Fruit fly (Drosophila melanogaster) whole organism, embryonic: ENCODE results near the gene Rift.
A peak's percentile ranks its signal among the peaks of the same experiment; 100 is the strongest.

Source experiments
- ATbp ChIP-seq: fragments of 200-800 bp; sonication (Bioruptor generic); optimal IDR thresholded peaks from 2 replicates; lab custom pipeline; 2017; ENCODE audit warnings: missing biosample characterization, mild to moderate bottlenecking, missing genetic modification characterization, missing genetic modification reagents
- Atf3 ChIP-seq: fragments of 200-800 bp; sonication (Bioruptor generic); optimal IDR thresholded peaks from 3 replicates; lab custom pipeline; 2016; ENCODE audit warnings: missing biosample characterization, missing genetic modification characterization
- CG10654 ChIP-seq: fragments of 200-800 bp; sonication (Bioruptor generic); optimal IDR thresholded peaks from 2 replicates; lab custom pipeline; 2016; ENCODE audit warnings: missing biosample characterization, missing genetic modification characterization
- CG12071 ChIP-seq: fragments of 200-800 bp; sonication (Bioruptor generic); optimal IDR thresholded peaks from 3 replicates; lab custom pipeline; 2018; ENCODE audit warnings: missing biosample characterization, mild to moderate bottlenecking, missing genetic modification characterization
- CG12104 ChIP-seq: fragments of 200-800 bp; sonication (Bioruptor generic); optimal IDR thresholded peaks from 3 replicates; lab custom pipeline; 2016; ENCODE audit warnings: missing biosample characterization, missing genetic modification characterization
- CG14710 ChIP-seq: fragments of 200-800 bp; sonication (Bioruptor generic); optimal IDR thresholded peaks from 3 replicates; lab custom pipeline; 2019; ENCODE audit warnings: missing biosample characterization, mild to moderate bottlenecking, missing genetic modification characterization, moderate library complexity
- CG15011 ChIP-seq: fragments of 200-800 bp; sonication (Bioruptor generic); optimal IDR thresholded peaks from 3 replicates; lab custom pipeline; 2018; ENCODE audit warnings: missing biosample characterization, mild to moderate bottlenecking, missing genetic modification characterization
- CG15514 ChIP-seq: fragments of 200-800 bp; sonication (Bioruptor generic); optimal IDR thresholded peaks from 3 replicates; lab custom pipeline; 2017; ENCODE audit warnings: missing biosample characterization, missing genetic modification characterization, mild to moderate bottlenecking, moderate library complexity, missing genetic modification reagents
- CG17186 ChIP-seq: fragments of 200-800 bp; sonication (Bioruptor generic); optimal IDR thresholded peaks from 3 replicates; lab custom pipeline; 2017; ENCODE audit warnings: missing biosample characterization, missing genetic modification reagents, missing genetic modification characterization
- CG3838 ChIP-seq: fragments of 200-800 bp; sonication (Bioruptor generic); optimal IDR thresholded peaks from 3 replicates; lab custom pipeline; 2016; ENCODE audit warnings: missing biosample characterization, missing genetic modification characterization
- CG6272 ChIP-seq: fragments of 200-800 bp; sonication (Bioruptor generic); IDR thresholded peaks from 2 replicates; pipeline ENCODE4 v1.3.6; 2022; ENCODE audit warnings: missing biosample characterization, missing genetic modification characterization
- CG6654 ChIP-seq: fragments of 200-800 bp; sonication (Bioruptor generic); optimal IDR thresholded peaks from 2 replicates; lab custom pipeline; 2017; ENCODE audit warnings: missing biosample characterization, mild to moderate bottlenecking, missing genetic modification characterization
- CG6689 ChIP-seq: fragments of 200-800 bp; sonication (Bioruptor generic); IDR thresholded peaks from 2 replicates; pipeline ENCODE4 v1.3.6; 2022; ENCODE audit warnings: missing biosample characterization, missing genetic modification characterization
- CG6813 ChIP-seq: fragments of 200-800 bp; sonication (Bioruptor generic); optimal IDR thresholded peaks from 2 replicates; lab custom pipeline; 2017; ENCODE audit warnings: missing biosample characterization, missing genetic modification characterization, mild to moderate bottlenecking, moderate library complexity, missing genetic modification reagents
- CG7963 ChIP-seq: fragments of 200-800 bp; sonication (Bioruptor generic); IDR thresholded peaks from 3 replicates; pipeline ENCODE4 v1.3.6; 2022; ENCODE audit warnings: missing biosample characterization, missing genetic modification characterization; ENCODE audit not compliant: partially characterized antibody
- Chrac-16 ChIP-seq: fragments of 200-800 bp; sonication (Bioruptor generic); optimal IDR thresholded peaks from 3 replicates; lab custom pipeline; 2016; ENCODE audit warnings: missing biosample characterization, missing genetic modification characterization
- CrebB ChIP-seq: fragments of 200-800 bp; sonication (Bioruptor generic); optimal IDR thresholded peaks from 3 replicates; lab custom pipeline; 2018; ENCODE audit warnings: missing biosample characterization, mild to moderate bottlenecking, missing genetic modification characterization
- Deaf1 ChIP-seq: fragments of 200-800 bp; optimal IDR thresholded peaks from 3 replicates; lab custom pipeline; 2019; ENCODE audit warnings: missing biosample characterization, mild to moderate bottlenecking, missing genetic modification characterization, moderate library complexity
- Fer3 ChIP-seq: fragments of 200-800 bp; sonication (Bioruptor generic); optimal IDR thresholded peaks from 2 replicates; lab custom pipeline; 2018; ENCODE audit warnings: missing biosample characterization, mild to moderate bottlenecking, missing genetic modification characterization, moderate library complexity
- HHEX ChIP-seq: fragments of 200-800 bp; sonication (Bioruptor generic); optimal IDR thresholded peaks from 3 replicates; lab custom pipeline; 2017; ENCODE audit warnings: missing biosample characterization, mild to moderate bottlenecking, missing genetic modification characterization, missing genetic modification reagents
- HLH3B ChIP-seq: fragments of 200-800 bp; sonication (Bioruptor generic); IDR thresholded peaks from 2 replicates; pipeline ENCODE4 v1.3.6; 2022; ENCODE audit warnings: missing biosample characterization, missing genetic modification characterization
- HLH4C ChIP-seq: fragments of 200-800 bp; sonication (Bioruptor generic); IDR thresholded peaks from 3 replicates; pipeline ENCODE4 v1.3.6; 2022; ENCODE audit warnings: missing biosample characterization, missing genetic modification characterization; ENCODE audit not compliant: partially characterized antibody
- HLHmδ ChIP-seq: fragments of 200-800 bp; sonication (Bioruptor generic); optimal IDR thresholded peaks from 2 replicates; lab custom pipeline; 2018; ENCODE audit warnings: missing biosample characterization, mild to moderate bottlenecking, missing genetic modification characterization, moderate library complexity
- NFAT ChIP-seq: fragments of 200-800 bp; sonication (Bioruptor generic); IDR thresholded peaks from 2 replicates; pipeline ENCODE4 v1.3.6; 2022; ENCODE audit warnings: missing biosample characterization, missing genetic modification characterization
- Oli ChIP-seq: fragments of 200-800 bp; sonication (Bioruptor generic); optimal IDR thresholded peaks from 2 replicates; lab custom pipeline; 2018; ENCODE audit warnings: missing biosample characterization, mild to moderate bottlenecking, missing genetic modification characterization, moderate library complexity
- Sox102F ChIP-seq: fragments of 200-800 bp; sonication (Bioruptor generic); optimal IDR thresholded peaks from 2 replicates; lab custom pipeline; 2018; ENCODE audit warnings: missing biosample characterization, mild to moderate bottlenecking, missing genetic modification characterization, moderate library complexity
- Xrp1 ChIP-seq: fragments of 200-800 bp; sonication (Bioruptor generic); IDR thresholded peaks from 2 replicates; pipeline ENCODE4 v1.3.6; 2022; ENCODE audit warnings: missing biosample characterization, missing genetic modification characterization
- amos ChIP-seq: fragments of 200-800 bp; sonication (Bioruptor generic); IDR thresholded peaks from 2 replicates; pipeline ENCODE4 v1.3.6; 2022; ENCODE audit warnings: missing biosample characterization, missing genetic modification characterization; ENCODE audit not compliant: partially characterized antibody
- bsh ChIP-seq, 2 experiments: fragments of 200-800 bp; sonication (Bioruptor generic); optimal IDR thresholded peaks; 2 replicates each; lab custom pipeline; 2017 to 2018; ENCODE audit warnings: mild to moderate bottlenecking in 2 of 2, missing biosample characterization in 2 of 2, missing genetic modification characterization in 2 of 2, moderate library complexity in 1 of 2
- fd64A ChIP-seq: fragments of 200-800 bp; sonication (Bioruptor generic); optimal IDR thresholded peaks from 3 replicates; lab custom pipeline; 2018; ENCODE audit warnings: missing biosample characterization, mild to moderate bottlenecking, missing genetic modification characterization
- gcm ChIP-seq: fragments of 200-800 bp; sonication (Bioruptor generic); optimal IDR thresholded peaks from 2 replicates; lab custom pipeline; 2019; ENCODE audit warnings: missing biosample characterization, mild to moderate bottlenecking, missing genetic modification characterization, moderate library complexity
- gem ChIP-seq: fragments of 200-800 bp; sonication (Bioruptor generic); optimal IDR thresholded peaks from 2 replicates; lab custom pipeline; 2019; ENCODE audit warnings: missing biosample characterization, mild to moderate bottlenecking, missing genetic modification characterization, moderate library complexity
- hbn ChIP-seq: fragments of 200-800 bp; sonication (Bioruptor generic); IDR thresholded peaks from 2 replicates; pipeline ENCODE4 v1.3.6; 2022; ENCODE audit warnings: missing biosample characterization, missing genetic modification characterization; ENCODE audit not compliant: partially characterized antibody
- hkb ChIP-seq, 2 experiments: fragments of 200-800 bp in 1 of 2; fragments of >200 bp in 1 of 2; sonication (Bioruptor generic) in 1 of 2; IDR thresholded peaks in 1 of 2; optimal IDR thresholded peaks in 1 of 2; 2 replicates each; pipeline versions ENCODE4 v1.3.6 to Lab custom; 2017 to 2022; ENCODE audit warnings: missing biosample characterization in 1 of 2, missing genetic modification characterization in 1 of 2
- jing ChIP-seq: fragments of 200-800 bp; sonication (Bioruptor generic); optimal IDR thresholded peaks from 2 replicates; lab custom pipeline; 2018; ENCODE audit warnings: missing biosample characterization, mild to moderate bottlenecking, missing genetic modification characterization
- luna ChIP-seq: fragments of 200-800 bp; sonication (Bioruptor generic); optimal IDR thresholded peaks from 2 replicates; lab custom pipeline; 2016; ENCODE audit warnings: missing biosample characterization, missing genetic modification characterization
- mirr ChIP-seq: fragments of 200-800 bp; sonication (Bioruptor generic); optimal IDR thresholded peaks from 3 replicates; lab custom pipeline; 2018; ENCODE audit warnings: missing biosample characterization, mild to moderate bottlenecking, missing genetic modification characterization
- onecut ChIP-seq: fragments of 200-800 bp; sonication (Bioruptor generic); IDR thresholded peaks from 2 replicates; pipeline ENCODE4 v1.3.6; 2022; ENCODE audit warnings: missing biosample characterization, missing genetic modification characterization
- org-1 ChIP-seq: fragments of 200-800 bp; sonication (Bioruptor generic); optimal IDR thresholded peaks from 2 replicates; lab custom pipeline; 2017; ENCODE audit warnings: missing biosample characterization, missing genetic modification characterization
- ro ChIP-seq: fragments of 200-800 bp; sonication (Bioruptor generic); IDR thresholded peaks from 2 replicates; pipeline ENCODE4 v1.3.6; 2022; ENCODE audit warnings: missing biosample characterization, missing genetic modification characterization
- salm ChIP-seq: fragments of 200-800 bp; sonication (Bioruptor generic); optimal IDR thresholded peaks from 2 replicates; lab custom pipeline; 2018; ENCODE audit warnings: missing biosample characterization, mild to moderate bottlenecking, missing genetic modification characterization
- sc ChIP-seq, 3 experiments: fragments of >200 bp in 2 of 3; fragments of 200-800 bp in 1 of 3; sonication (Bioruptor generic) in 1 of 3; optimal IDR thresholded peaks; 2 replicates in 2 of 3; 3 replicates in 1 of 3; lab custom pipeline; 2017; ENCODE audit warnings: mild to moderate bottlenecking in 1 of 3, missing biosample characterization in 1 of 3, missing genetic modification characterization in 1 of 3, missing genetic modification reagents in 1 of 3
- sim ChIP-seq: fragments of 200-800 bp; sonication (Bioruptor generic); IDR thresholded peaks from 2 replicates; pipeline ENCODE4 v1.3.6; 2022; ENCODE audit warnings: missing biosample characterization, missing genetic modification characterization
- so ChIP-seq: fragments of 200-800 bp; sonication (Bioruptor generic); IDR thresholded peaks from 3 replicates; pipeline ENCODE4 v1.3.6; 2022; ENCODE audit warnings: missing biosample characterization, missing genetic modification characterization
- sr ChIP-seq: fragments of 200-800 bp; sonication (Bioruptor generic); IDR thresholded peaks from 3 replicates; pipeline ENCODE4 v1.3.6; 2022; ENCODE audit warnings: missing biosample characterization, missing genetic modification characterization
- tgo ChIP-seq: fragments of 200-800 bp; sonication (Bioruptor generic); IDR thresholded peaks from 3 replicates; pipeline ENCODE4 v1.3.6; 2022; ENCODE audit warnings: missing biosample characterization, missing genetic modification characterization
- vnd ChIP-seq: fragments of 200-800 bp; sonication (Bioruptor generic); IDR thresholded peaks from 3 replicates; pipeline ENCODE4 v1.3.6; 2022; ENCODE audit warnings: missing biosample characterization, missing genetic modification characterization; ENCODE audit not compliant: partially characterized antibody
- vvl ChIP-seq: fragments of 200-800 bp; sonication (Bioruptor generic); IDR thresholded peaks from 2 replicates; pipeline ENCODE4 v1.3.6; 2022; ENCODE audit warnings: missing biosample characterization, missing genetic modification characterization

The Rift gene

DNA sequence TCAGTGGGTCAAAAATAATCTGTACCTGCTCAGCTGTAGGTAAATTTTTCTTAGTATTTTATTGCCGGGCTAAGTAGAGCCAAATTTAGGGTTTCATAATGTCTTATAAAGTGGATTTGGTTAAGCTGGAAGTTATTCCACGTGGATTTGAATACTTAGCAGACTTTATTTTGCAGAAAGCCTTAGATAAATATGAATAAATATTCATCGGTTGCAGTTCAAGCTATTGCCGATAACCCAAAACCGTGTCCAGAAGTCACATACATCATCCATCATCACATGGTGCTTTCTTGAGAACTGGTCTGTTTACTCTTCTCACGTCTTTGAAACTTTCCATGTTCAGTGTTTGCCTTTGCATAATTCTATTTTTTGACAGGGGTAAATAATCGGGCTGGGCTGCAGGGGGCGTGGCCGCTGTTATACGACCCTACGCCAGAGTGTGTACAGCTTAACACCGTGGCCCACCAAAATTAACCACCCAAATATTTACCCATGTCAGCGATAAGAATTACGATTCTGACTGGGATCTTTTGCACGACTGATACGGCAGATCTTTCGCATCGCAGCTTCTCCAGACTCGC, 51.3 kb downstream of the Rift start, which contains the start of gene CG2187 (continued):
- no peak for TF ChIP-seq CG15011 (GFP tag; lab: Kevin White, UChicago)
- TF ChIP-seq CG6272 (GFP tag; lab: Robert Waterston, UW), result no peak
- peak; percentile 20; the same call in 1 of the 2 replicates for TF ChIP-seq onecut (GFP tag; lab: Robert Waterston, UW)
- peak; percentile 46 for TF ChIP-seq fd64A (GFP tag; lab: Kevin White, UChicago)
- TF ChIP-seq Sox102F (GFP tag; lab: Kevin White, UChicago), result no peak
- TF ChIP-seq hkb (optimal IDR thresholded peaks at IDR 0.05; lab: Kevin White, UChicago), result no peak
- peak; percentile 13; the same call in 1 of the 2 replicates for TF ChIP-seq hkb (GFP tag; IDR thresholded peaks at IDR 0.05; lab: Robert Waterston, UW)
- no peak for TF ChIP-seq luna (GFP tag; lab: Kevin White, UChicago)
- TF ChIP-seq CG6654, result no peak
- no peak for TF ChIP-seq sc (optimal IDR thresholded peaks at IDR 0.05; lab: Kevin White, UChicago)
- no peak for TF ChIP-seq sc (GFP tag; optimal IDR thresholded peaks at IDR 0.05; lab: Kevin White, UChicago)
- no peak for TF ChIP-seq Atf3 (GFP tag; lab: Kevin White, UChicago)
- TF ChIP-seq ATbp, result peak; percentile 61
- no peak for TF ChIP-seq HLHmδ (GFP tag; lab: Kevin White, UChicago)
- 0 out of 2 replicates have a peak, but pooled peaks have one; percentile 30 for TF ChIP-seq Xrp1 (GFP tag; lab: Robert Waterston, UW)
- TF ChIP-seq CG12071 (GFP tag; lab: Kevin White, UChicago), result peak; percentile 42
- peak in 1 of 2 experiments; percentile 29 for TF ChIP-seq bsh (GFP tag; optimal IDR thresholded peaks at IDR 0.05; lab: Kevin White, UChicago)
- TF ChIP-seq CG17186 (GFP tag; lab: Kevin White, UChicago), result no peak
- no peak for TF ChIP-seq CG10654 (GFP tag; lab: Kevin White, UChicago)
- TF ChIP-seq CG6689 (GFP tag; lab: Robert Waterston, UW), result no peak
- no peak for TF ChIP-seq NFAT (GFP tag; lab: Robert Waterston, UW)
- peak; percentile 39 for TF ChIP-seq CG6813
- peak; percentile 0 for TF ChIP-seq mirr (GFP tag; lab: Kevin White, UChicago)
- TF ChIP-seq HLH4C (GFP tag; lab: Robert Waterston, UW), result no peak
- peak; percentile 22; the same call in 1 of the 2 replicates for TF ChIP-seq HLH3B (GFP tag; lab: Robert Waterston, UW)
- no peak for TF ChIP-seq CrebB (tag; lab: Kevin White, UChicago)
- no peak for TF ChIP-seq hbn (GFP tag; lab: Robert Waterston, UW)
- 0 out of 3 replicates have a peak, but pooled peaks have one; percentile 15 for TF ChIP-seq so (GFP tag; lab: Robert Waterston, UW)
- TF ChIP-seq CG14710 (tag; lab: Kevin White, UChicago), result peak; percentile 0
- peak; percentile 11 for TF ChIP-seq HHEX
- TF ChIP-seq sim (GFP tag; lab: Robert Waterston, UW), result no peak
- TF ChIP-seq Deaf1, result no peak
- TF ChIP-seq Oli (tag; lab: Kevin White, UChicago), result no peak
- TF ChIP-seq jing (GFP tag; lab: Kevin White, UChicago), result no peak
- TF ChIP-seq CG12104 (GFP tag; lab: Kevin White, UChicago), result peak; percentile 12
- peak; percentile 5 for TF ChIP-seq CG15514 (GFP tag; lab: Kevin White, UChicago)
- TF ChIP-seq sr (GFP tag; lab: Robert Waterston, UW), result no peak
- no peak for TF ChIP-seq amos (GFP tag; lab: Robert Waterston, UW)
- TF ChIP-seq Chrac-16 (GFP tag; lab: Kevin White, UChicago), result no peak
- TF ChIP-seq org-1 (GFP tag; lab: Kevin White, UChicago), result no peak
- TF ChIP-seq CG3838 (GFP tag; lab: Kevin White, UChicago), result no peak
- no peak for TF ChIP-seq gcm (GFP tag; lab: Kevin White, UChicago)
- TF ChIP-seq CG7963 (GFP tag; lab: Robert Waterston, UW), result no peak
- TF ChIP-seq vvl (GFP tag; lab: Robert Waterston, UW), result no peak
- TF ChIP-seq tgo (GFP tag; lab: Robert Waterston, UW), result no peak
- TF ChIP-seq ro, result no peak
- no peak for TF ChIP-seq gem
- no peak for TF ChIP-seq vnd (GFP tag; lab: Robert Waterston, UW)
- TF ChIP-seq Fer3 (tag; lab: Kevin White, UChicago), result peak; percentile 17
- no peak for TF ChIP-seq salm
